Worm (Caenorhabditis elegans): ENCODE measurements around the gene C23H3.9.
A peak's percentile ranks its signal among the peaks of the same experiment; 100 is the strongest.

C23H3.9 gene

ce11 chrII:67663-68062 is 11.4 kb downstream of the C23H3.9 start:
- no peak for TF ChIP-seq mbf-1 (tag; optimal IDR thresholded peaks at IDR 0.05)
- peak; percentile 91 for TF ChIP-seq fos-1 (tag; optimal IDR thresholded peaks at IDR 0.05)

- TF ChIP-seq nhr-25 (tag; optimal IDR thresholded peaks at IDR 0.05) (peak; percentile 73), lin-13 (GFP tag; optimal IDR thresholded peaks at IDR 0.05) (no peak), fos-1 (tag; optimal IDR thresholded peaks at IDR 0.05) (peak; percentile 78), mdl-1 (tag; optimal IDR thresholded peaks at IDR 0.05) (peak in 1 of 2 experiments; percentile 29), lsy-2 (tag; optimal IDR thresholded peaks at IDR 0.05) (peak in 1 of 2 experiments; percentile 40), blmp-1 (tag; optimal IDR thresholded peaks at IDR 0.05; ENCODE audit: insufficient read depth) (peak; percentile 63), peb-1 (tag; optimal IDR thresholded peaks at IDR 0.05) (peak; percentile 95), sma-3 (GFP tag; optimal IDR thresholded peaks at IDR 0.05) (peak; percentile 71), sem-4 (tag; optimal IDR thresholded peaks at IDR 0.05) (peak; percentile 68), Y55F3AM.14 (GFP tag; optimal IDR thresholded peaks at IDR 0.05) (peak; percentile 23), mbf-1 (tag; optimal IDR thresholded peaks at IDR 0.05) (no peak), alr-1 (tag; optimal IDR thresholded peaks at IDR 0.05) (no peak), crh-2 (tag; optimal IDR thresholded peaks at IDR 0.05) (no peak), nhr-6 (tag; optimal IDR thresholded peaks at IDR 0.05) (no peak), unc-62 (GFP tag; optimal IDR thresholded peaks at IDR 0.05) (no peak), F13H6.1 (tag; optimal IDR thresholded peaks at IDR 0.05) (peak; percentile 41), C34F6.9 (tag; optimal IDR thresholded peaks at IDR 0.05) (peak; percentile 29), nhr-21 (tag; optimal IDR thresholded peaks at IDR 0.05) (peak; percentile 67)
Observed at ce11 chrII:66322-66721, 12.7 kb downstream of the C23H3.9 start.

ce11 chrII:65484-65883 is 13.6 kb downstream of the C23H3.9 start:
- TF ChIP-seq ceh-82 (tag; optimal IDR thresholded peaks at IDR 0.05) (no peak), fos-1 (tag; optimal IDR thresholded peaks at IDR 0.05) (peak; percentile 76), nhr-12 (tag; optimal IDR thresholded peaks at IDR 0.05) (no peak)

ce11 chrII:61013-61412 is 18.1 kb downstream of the C23H3.9 start, which contains the start of gene C23H3.2:
Gene C23H3.2 (plus strand): TSS chrII:61313.
- TF ChIP-seq ama-1 (optimal IDR thresholded peaks at IDR 0.05) = no peak
- no peak for TF ChIP-seq Y55F3AM.14 (GFP tag; optimal IDR thresholded peaks at IDR 0.05)
- TF ChIP-seq lin-11 (tag; optimal IDR thresholded peaks at IDR 0.05) = no peak
- no peak for TF ChIP-seq peb-1 (tag; optimal IDR thresholded peaks at IDR 0.05)
- no peak for TF ChIP-seq unc-39 (tag; optimal IDR thresholded peaks at IDR 0.05)
- TF ChIP-seq sem-4 (tag; optimal IDR thresholded peaks at IDR 0.05) = no peak
- no peak for TF ChIP-seq ztf-4 (tag; optimal IDR thresholded peaks at IDR 0.05)
- no peak for TF ChIP-seq ztf-1 (GFP tag; conservative IDR thresholded peaks at IDR 0.05)
- no peak for TF ChIP-seq unc-62 (GFP tag; optimal IDR thresholded peaks at IDR 0.05)
- TF ChIP-seq zag-1 (tag; optimal IDR thresholded peaks at IDR 0.05) = no peak
- no peak for TF ChIP-seq ZK546.5 (tag; optimal IDR thresholded peaks at IDR 0.05)

- TF ChIP-seq nhr-129 (tag; optimal IDR thresholded peaks at IDR 0.05) = peak; percentile 11
- TF ChIP-seq nhr-25 (tag; optimal IDR thresholded peaks at IDR 0.05) = peak; percentile 61
- no peak for TF ChIP-seq elt-1 (tag; optimal IDR thresholded peaks at IDR 0.05)
- TF ChIP-seq R02D3.7 (tag; optimal IDR thresholded peaks at IDR 0.05) = no peak
- no peak for TF ChIP-seq ceh-16 (tag; optimal IDR thresholded peaks at IDR 0.05)
- no peak for TF ChIP-seq lsy-2 (tag; optimal IDR thresholded peaks at IDR 0.05)
- no peak for TF ChIP-seq nhr-12 (tag; optimal IDR thresholded peaks at IDR 0.05)
- no peak for TF ChIP-seq blmp-1 (tag; optimal IDR thresholded peaks at IDR 0.05; ENCODE audit: insufficient read depth)
- no peak for TF ChIP-seq lin-13 (GFP tag; optimal IDR thresholded peaks at IDR 0.05)
- no peak for TF ChIP-seq unc-39 (tag; optimal IDR thresholded peaks at IDR 0.05)
- no peak for TF ChIP-seq dmd-4 (tag; optimal IDR thresholded peaks at IDR 0.05)
- no peak for TF ChIP-seq ztf-11 (tag; optimal IDR thresholded peaks at IDR 0.05)
- no peak for TF ChIP-seq sma-9 (GFP tag; optimal IDR thresholded peaks at IDR 0.05)
- no peak for TF ChIP-seq sma-9 (tag; optimal IDR thresholded peaks at IDR 0.05)
- no peak for TF ChIP-seq skn-1 (tag; optimal IDR thresholded peaks at IDR 0.05)
- peak; percentile 29 for TF ChIP-seq nhr-21 (tag; optimal IDR thresholded peaks at IDR 0.05)
- no peak for TF ChIP-seq nhr-6 (tag; optimal IDR thresholded peaks at IDR 0.05)
- no peak for TF ChIP-seq peb-1 (tag; optimal IDR thresholded peaks at IDR 0.05)
- TF ChIP-seq egl-27 (tag; optimal IDR thresholded peaks at IDR 0.05) = no peak
- no peak for TF ChIP-seq C34F6.9 (tag; optimal IDR thresholded peaks at IDR 0.05)
- TF ChIP-seq mbf-1 (tag; optimal IDR thresholded peaks at IDR 0.05) = no peak
- TF ChIP-seq ama-1 (optimal IDR thresholded peaks at IDR 0.05) = no peak
- no peak for TF ChIP-seq crh-2 (tag; optimal IDR thresholded peaks at IDR 0.05)
- no peak for TF ChIP-seq ztf-4 (tag; optimal IDR thresholded peaks at IDR 0.05)
- no peak for TF ChIP-seq nhr-237 (tag; optimal IDR thresholded peaks at IDR 0.05)
- TF ChIP-seq ztf-1 (GFP tag; conservative IDR thresholded peaks at IDR 0.05) = no peak
- no peak for TF ChIP-seq nhr-10 (tag; optimal IDR thresholded peaks at IDR 0.05)
- TF ChIP-seq Y55F3AM.14 (GFP tag; optimal IDR thresholded peaks at IDR 0.05) = no peak
- no peak for TF ChIP-seq nhr-23 (tag; optimal IDR thresholded peaks at IDR 0.05)
- TF ChIP-seq nhr-11 (tag; optimal IDR thresholded peaks at IDR 0.05) = no peak
- peak; percentile 46 for TF ChIP-seq fos-1 (tag; optimal IDR thresholded peaks at IDR 0.05)
- TF ChIP-seq mab-5 (tag; optimal IDR thresholded peaks at IDR 0.05) = no peak
Observed at ce11 chrII:60049-60448, 19.0 kb downstream of the C23H3.9 start.
